Worm (Caenorhabditis elegans) whole organism, L1 larva: ENCODE measurements around the gene Y42G9A.2.
A peak's percentile ranks its signal among the peaks of the same experiment; 100 is the strongest.

Experiments used
- C04F5.9 ChIP-seq: sonication (generic microtip); optimal IDR thresholded peaks from 2 replicates; lab custom pipeline; 2016; ENCODE audit warnings: missing genetic modification characterization, missing compliant biosample characterization
- C34B4.2 ChIP-seq: sonication (generic microtip); optimal IDR thresholded peaks from 2 replicates; lab custom pipeline; 2017; ENCODE audit warnings: mild to moderate bottlenecking, missing genetic modification characterization, missing compliant biosample characterization
- F16B12.6 ChIP-seq: fragments of 150-350 bp; optimal IDR thresholded peaks from 2 replicates; lab custom pipeline; 2014; ENCODE audit warnings: missing biosample characterization, missing genetic modification characterization
- Y116A8C.19 ChIP-seq: sonication (generic microtip); optimal IDR thresholded peaks from 2 replicates; lab custom pipeline; 2016; ENCODE audit warnings: missing compliant biosample characterization, missing genetic modification characterization, borderline replicate concordance
- aha-1 ChIP-seq: fragments of 150-350 bp; optimal IDR thresholded peaks from 2 replicates; lab custom pipeline; 2014; ENCODE audit warnings: missing biosample characterization, missing genetic modification characterization
- aly-2 ChIP-seq: fragments of 150-350 bp; optimal IDR thresholded peaks from 2 replicates; lab custom pipeline; 2014; ENCODE audit warnings: missing biosample characterization, missing genetic modification characterization
- blmp-1 ChIP-seq: fragments of 150-350 bp; optimal IDR thresholded peaks from 2 replicates; lab custom pipeline; 2014; ENCODE audit warnings: missing biosample characterization, missing genetic modification characterization
- ceh-82 ChIP-seq, 3 experiments: fragments of 150-350 bp in 1 of 3; sonication (generic microtip) in 2 of 3; optimal IDR thresholded peaks; 2 replicates each; lab custom pipeline; 2014 to 2017; ENCODE audit warnings: missing biosample characterization in 3 of 3, missing genetic modification characterization in 3 of 3
- ceh-90 ChIP-seq: sonication (generic microtip); optimal IDR thresholded peaks from 2 replicates; lab custom pipeline; 2016; ENCODE audit warnings: missing genetic modification characterization, missing compliant biosample characterization
- dpl-1 ChIP-seq, 3 experiments: fragments of 150-350 bp in 2 of 3; sonication (generic microtip) in 1 of 3; optimal IDR thresholded peaks; 2 replicates each; lab custom pipeline; 2014 to 2017; ENCODE audit warnings: missing biosample characterization in 3 of 3, missing genetic modification characterization in 3 of 3, missing genetic modification reagents in 3 of 3
- dsc-1 ChIP-seq: sonication (generic microtip); optimal IDR thresholded peaks from 2 replicates; lab custom pipeline; 2016; ENCODE audit warnings: mild to moderate bottlenecking, missing genetic modification characterization, missing compliant biosample characterization
- elt-3 ChIP-seq, 6 experiments: fragments of 150-350 bp in 1 of 6; sonication (generic microtip); optimal IDR thresholded peaks; 2 replicates each; lab custom pipeline; 2017 to 2018; ENCODE audit warnings: missing biosample characterization in 6 of 6, missing genetic modification characterization in 6 of 6, inconsistent platforms in 1 of 6
- fkh-10 ChIP-seq: sonication (generic microtip); optimal IDR thresholded peaks from 2 replicates; lab custom pipeline; 2017; ENCODE audit warnings: missing biosample characterization, missing genetic modification reagents, missing genetic modification characterization
- fkh-8 ChIP-seq: sonication (generic microtip); optimal IDR thresholded peaks from 2 replicates; lab custom pipeline; 2016; ENCODE audit warnings: mild to moderate bottlenecking, missing genetic modification characterization, missing compliant biosample characterization
- fos-1 ChIP-seq: fragments of 150-350 bp; optimal IDR thresholded peaks from 2 replicates; lab custom pipeline; 2014; ENCODE audit warnings: missing biosample characterization, missing genetic modification characterization
- hlh-4 ChIP-seq: sonication (generic microtip); optimal IDR thresholded peaks from 2 replicates; lab custom pipeline; 2016; ENCODE audit warnings: mild to moderate bottlenecking, missing genetic modification characterization, missing compliant biosample characterization
- hpl-2 ChIP-seq: fragments of 150-350 bp; optimal IDR thresholded peaks from 2 replicates; lab custom pipeline; 2014; ENCODE audit warnings: missing biosample characterization, missing genetic modification reagents, missing genetic modification characterization
- irx-1 ChIP-seq: sonication (generic microtip); optimal IDR thresholded peaks from 2 replicates; lab custom pipeline; 2016; ENCODE audit warnings: missing genetic modification characterization, missing compliant biosample characterization
- isw-1 ChIP-seq: fragments of 200-800 bp; sonication (Bioruptor generic); IDR thresholded peaks from 2 replicates; pipeline ENCODE4 v1.3.6; 2022; ENCODE audit warnings: missing genetic modification characterization, missing compliant biosample characterization
- lin-14 ChIP-seq: fragments of 200-800 bp; sonication (Bioruptor generic); optimal IDR thresholded peaks from 2 replicates; lab custom pipeline; 2018; ENCODE audit warnings: mild to moderate bottlenecking, missing genetic modification characterization, moderate library complexity, missing compliant biosample characterization
- lin-15B ChIP-seq: fragments of 150-350 bp; sonication (generic microtip); optimal IDR thresholded peaks from 3 replicates; lab custom pipeline; 2014; ENCODE audit warnings: missing biosample characterization, missing genetic modification characterization
- lin-35 ChIP-seq, 2 experiments: fragments of 150-350 bp; optimal IDR thresholded peaks; 2 replicates each; lab custom pipeline; 2014; ENCODE audit warnings: missing biosample characterization in 2 of 2, missing genetic modification characterization in 2 of 2, missing genetic modification reagents in 2 of 2
- lin-39 ChIP-seq: fragments of 150-350 bp; optimal IDR thresholded peaks from 2 replicates; lab custom pipeline; 2014; ENCODE audit warnings: missing biosample characterization, missing genetic modification reagents, missing genetic modification characterization
- lir-3 ChIP-seq: sonication (generic microtip); optimal IDR thresholded peaks from 2 replicates; lab custom pipeline; 2016; ENCODE audit warnings: mild to moderate bottlenecking, missing genetic modification characterization, moderate library complexity, missing compliant biosample characterization; ENCODE audit not compliant: poor library complexity
- lsy-2 ChIP-seq, 2 experiments: fragments of 150-350 bp; optimal IDR thresholded peaks; 2 replicates each; lab custom pipeline; 2014; ENCODE audit warnings: missing biosample characterization in 2 of 2, missing genetic modification characterization in 2 of 2
- mab-9 ChIP-seq: fragments of 200-800 bp; sonication (Bioruptor generic); IDR thresholded peaks from 2 replicates; pipeline ENCODE4 v1.3.6; 2022; ENCODE audit warnings: missing genetic modification reagents, missing genetic modification characterization, missing compliant biosample characterization
- nhr-20 ChIP-seq: sonication (generic microtip); optimal IDR thresholded peaks from 2 replicates; lab custom pipeline; 2016; ENCODE audit warnings: mild to moderate bottlenecking, missing genetic modification characterization, missing compliant biosample characterization
- nhr-237 ChIP-seq: fragments of 150-350 bp; optimal IDR thresholded peaks from 2 replicates; lab custom pipeline; 2014; ENCODE audit warnings: missing biosample characterization, missing genetic modification characterization
- nhr-28 ChIP-seq: fragments of 150-350 bp; optimal IDR thresholded peaks from 2 replicates; lab custom pipeline; 2014; ENCODE audit warnings: missing biosample characterization, missing genetic modification characterization
- nhr-71 ChIP-seq: sonication (generic microtip); optimal IDR thresholded peaks from 2 replicates; lab custom pipeline; 2016; ENCODE audit warnings: mild to moderate bottlenecking, missing genetic modification characterization, moderate library complexity, missing compliant biosample characterization
- nhr-76 ChIP-seq: sonication (generic microtip); optimal IDR thresholded peaks from 2 replicates; lab custom pipeline; 2017; ENCODE audit warnings: missing biosample characterization, missing genetic modification characterization
- nhr-77 ChIP-seq: fragments of 150-350 bp; optimal IDR thresholded peaks from 2 replicates; lab custom pipeline; 2014; ENCODE audit warnings: missing biosample characterization, missing genetic modification characterization
- nhr-84 ChIP-seq: sonication (generic microtip); optimal IDR thresholded peaks from 2 replicates; lab custom pipeline; 2017; ENCODE audit warnings: missing biosample characterization, missing genetic modification characterization
- nhr-85 ChIP-seq: sonication (generic microtip); peaks from one replicate; lab custom pipeline; 2016; ENCODE audit warnings: missing genetic modification characterization, inconsistent platforms, missing compliant biosample characterization
- nhr-90 ChIP-seq: sonication (generic microtip); optimal IDR thresholded peaks from 2 replicates; lab custom pipeline; 2016; ENCODE audit warnings: mild to moderate bottlenecking, missing genetic modification characterization, missing compliant biosample characterization; ENCODE audit not compliant: poor library complexity
- pqm-1 ChIP-seq: sonication (generic microtip); optimal IDR thresholded peaks from 3 replicates; lab custom pipeline; 2017; ENCODE audit warnings: missing biosample characterization, missing genetic modification characterization
- rnt-1 ChIP-seq: sonication (generic microtip); optimal IDR thresholded peaks from 2 replicates; lab custom pipeline; 2016; ENCODE audit warnings: mild to moderate bottlenecking, missing genetic modification characterization, moderate library complexity, missing compliant biosample characterization
- snu-23 ChIP-seq: sonication (generic microtip); optimal IDR thresholded peaks from 2 replicates; lab custom pipeline; 2016; ENCODE audit warnings: missing genetic modification characterization, missing compliant biosample characterization
- sptf-1 ChIP-seq: fragments of 150-350 bp; optimal IDR thresholded peaks from 2 replicates; lab custom pipeline; 2014; ENCODE audit warnings: missing biosample characterization, missing genetic modification characterization
- sup-37 ChIP-seq: fragments of 200-800 bp; sonication (Bioruptor generic); optimal IDR thresholded peaks from 2 replicates; lab custom pipeline; 2018; ENCODE audit warnings: mild to moderate bottlenecking, missing genetic modification characterization, missing compliant biosample characterization
- swsn-7 ChIP-seq: sonication (generic microtip); optimal IDR thresholded peaks from 2 replicates; lab custom pipeline; 2016; ENCODE audit warnings: missing genetic modification characterization, missing compliant biosample characterization
- tbx-2 ChIP-seq: sonication (generic microtip); optimal IDR thresholded peaks from 2 replicates; lab custom pipeline; 2016; ENCODE audit warnings: missing genetic modification characterization, missing compliant biosample characterization
- unc-30 ChIP-seq: sonication (generic microtip); optimal IDR thresholded peaks from 2 replicates; lab custom pipeline; 2017; ENCODE audit warnings: missing biosample characterization, missing genetic modification characterization
- unc-62 ChIP-seq: fragments of 150-350 bp; optimal IDR thresholded peaks from 2 replicates; lab custom pipeline; 2014; ENCODE audit warnings: missing biosample characterization, missing genetic modification reagents, missing genetic modification characterization
- unc-86 ChIP-seq: sonication (generic microtip); optimal IDR thresholded peaks from 2 replicates; lab custom pipeline; 2016; ENCODE audit warnings: missing genetic modification characterization, missing compliant biosample characterization
- zag-1 ChIP-seq: fragments of 150-350 bp; optimal IDR thresholded peaks from 2 replicates; lab custom pipeline; 2014; ENCODE audit warnings: missing biosample characterization, missing genetic modification characterization
- zip-4 ChIP-seq: fragments of 200-800 bp; sonication (Bioruptor generic); optimal IDR thresholded peaks from 2 replicates; lab custom pipeline; 2018; ENCODE audit warnings: mild to moderate bottlenecking, missing genetic modification characterization, moderate library complexity, missing compliant biosample characterization
- ztf-4 ChIP-seq: fragments of 150-350 bp; optimal IDR thresholded peaks from 2 replicates; lab custom pipeline; 2014; ENCODE audit warnings: missing biosample characterization, missing genetic modification characterization

Gene Y42G9A.2

ce11 chrIII:6135211-6135610 lies 12.8 kb upstream of the Y42G9A.2 start:
- no peak for TF ChIP-seq nhr-85 (tag; lab: Kevin White, UChicago)
- TF ChIP-seq fkh-10 (GFP tag; lab: Kevin White, UChicago), result peak; percentile 68
- peak; percentile 5 for TF ChIP-seq swsn-7 (tag; lab: Kevin White, UChicago)
- peak; percentile 83 for TF ChIP-seq lin-14
- TF ChIP-seq C34B4.2 (tag; lab: Kevin White, UChicago), result no peak
- peak in 1 of 3 experiments; percentile 57 for TF ChIP-seq ceh-82 (tag; optimal IDR thresholded peaks at IDR 0.05; lab: Kevin White, UChicago)
- TF ChIP-seq tbx-2 (tag; lab: Kevin White, UChicago), result peak; percentile 20
- TF ChIP-seq nhr-71 (tag; lab: Kevin White, UChicago), result peak; percentile 15
- TF ChIP-seq, all 84 proteins: peak for 6

- TF ChIP-seq C34B4.2 (tag; lab: Kevin White, UChicago) (no peak), lsy-2 (tag; optimal IDR thresholded peaks at IDR 0.05; lab: Kevin White, UChicago) (peak in 1 of 2 experiments; percentile 12), sup-37 (GFP tag; lab: Kevin White, UChicago) (no peak), nhr-28 (no peak), lin-15B (tag; lab: Kevin White, UChicago) (no peak), aly-2 (tag; lab: Kevin White, UChicago) (no peak)
Observed at ce11 chrIII:6136178-6136577, 11.8 kb upstream of the Y42G9A.2 start, which contains the start of gene mvk-1. Gene mvk-1, minus strand, starts transcription at chrIII:6136278.

ce11 chrIII:6137431-6137830 lies 10.6 kb upstream of the Y42G9A.2 start:
- TF ChIP-seq lir-3 (tag; lab: Kevin White, UChicago) (peak; percentile 2), lin-39 (tag; lab: Kevin White, UChicago) (no peak), sptf-1 (tag; lab: Kevin White, UChicago) (no peak), ceh-90 (tag; lab: Kevin White, UChicago) (no peak), F16B12.6 (tag; lab: Kevin White, UChicago) (no peak), fkh-8 (peak; percentile 69), nhr-85 (tag; lab: Kevin White, UChicago) (no peak), unc-30 (tag; lab: Kevin White, UChicago) (no peak), ztf-4 (peak; percentile 65), mab-9 (0 out of 2 replicates have a peak, but pooled peaks have one; percentile 31), nhr-84 (tag; lab: Kevin White, UChicago) (no peak), isw-1 (peak; percentile 47; the same call in 1 of the 2 replicates), lin-35 (GFP tag; optimal IDR thresholded peaks at IDR 0.05; lab: Kevin White, UChicago) (peak in 1 of 2 experiments; percentile 53), tbx-2 (tag; lab: Kevin White, UChicago) (peak; percentile 77), unc-62 (no peak), irx-1 (tag; lab: Kevin White, UChicago) (peak; percentile 57), aha-1 (tag; lab: Kevin White, UChicago) (no peak), nhr-28 (no peak), dsc-1 (tag; lab: Kevin White, UChicago) (peak; percentile 55), nhr-20 (peak; percentile 22), Y116A8C.19 (tag; lab: Kevin White, UChicago) (no peak), fos-1 (tag; lab: Kevin White, UChicago) (peak; percentile 5), unc-86 (tag; lab: Kevin White, UChicago) (peak; percentile 87), nhr-71 (tag; lab: Kevin White, UChicago) (peak; percentile 89), nhr-77 (tag; lab: Kevin White, UChicago) (no peak), ceh-82 (tag; optimal IDR thresholded peaks at IDR 0.05; lab: Kevin White, UChicago) (peak; percentile 3 to 82 (median 78)), dpl-1 (GFP tag; optimal IDR thresholded peaks at IDR 0.05; lab: Kevin White, UChicago) (peak in 2 of 3 experiments; percentile 17 to 29), hlh-4 (tag; lab: Kevin White, UChicago) (no peak), nhr-76 (no peak), blmp-1 (no peak), nhr-237 (tag; lab: Kevin White, UChicago) (no peak), hpl-2 (GFP tag; lab: Kevin White, UChicago) (no peak), snu-23 (GFP tag; lab: Kevin White, UChicago) (peak; percentile 71), C04F5.9 (tag; lab: Kevin White, UChicago) (no peak), elt-3 (tag; optimal IDR thresholded peaks at IDR 0.05; lab: Kevin White, UChicago) (no peak), fkh-10 (GFP tag; lab: Kevin White, UChicago) (peak; percentile 96), zag-1 (tag; lab: Kevin White, UChicago) (no peak), zip-4 (GFP tag; lab: Kevin White, UChicago) (peak; percentile 27), nhr-90 (tag; lab: Kevin White, UChicago) (no peak), rnt-1 (tag; lab: Kevin White, UChicago) (peak; percentile 71), C34B4.2 (tag; lab: Kevin White, UChicago) (no peak), lin-14 (peak; percentile 98), pqm-1 (tag; lab: Kevin White, UChicago) (no peak)
